Worm (Caenorhabditis elegans) whole organism, young adult: ENCODE data around the gene col-169.

Experiments used
- B0035.1 ChIP-seq: sonication (generic microtip); optimal IDR thresholded peaks from 2 replicates; lab custom pipeline; 2016; ENCODE audit warnings: missing genetic modification characterization, mild to moderate bottlenecking, missing compliant biosample characterization, missing genotype, missing genetic modification reagents
- D2030.7 ChIP-seq: fragments of 200-800 bp; sonication (Bioruptor generic); IDR thresholded peaks from 2 replicates; pipeline ENCODE4 v1.3.6; 2022; ENCODE audit warnings: missing genetic modification reagents, missing genetic modification characterization, missing compliant biosample characterization
- F10E7.11 ChIP-seq: sonication (generic microtip); optimal IDR thresholded peaks from 2 replicates; lab custom pipeline; 2017; ENCODE audit warnings: mild to moderate bottlenecking, missing genetic modification characterization, moderate library complexity, missing compliant biosample characterization
- F22D6.2 ChIP-seq: sonication (generic microtip); optimal IDR thresholded peaks from 2 replicates; lab custom pipeline; 2016; ENCODE audit warnings: mild to moderate bottlenecking, missing genetic modification characterization, missing compliant biosample characterization
- F37B4.10 ChIP-seq: fragments of 200-800 bp; sonication (Bioruptor generic); IDR thresholded peaks from 2 replicates; pipeline ENCODE4 v1.3.6; 2022; ENCODE audit warnings: missing genetic modification characterization, missing compliant biosample characterization
- F49E8.2 ChIP-seq: sonication (generic microtip); optimal IDR thresholded peaks from 3 replicates; lab custom pipeline; 2017; ENCODE audit warnings: missing genetic modification characterization, mild to moderate bottlenecking, missing compliant biosample characterization, antibody characterized with exemption, moderate library complexity; ENCODE audit not compliant: insufficient read depth
- T07F8.4 ChIP-seq: sonication (generic microtip); optimal IDR thresholded peaks from 2 replicates; lab custom pipeline; 2016; ENCODE audit warnings: mild to moderate bottlenecking, missing genetic modification characterization, moderate library complexity, missing compliant biosample characterization
- Y67H2A.10 ChIP-seq: fragments of 200-800 bp; sonication (Bioruptor generic); conservative IDR thresholded peaks from 2 replicates; pipeline ENCODE4 v1.3.6; 2022; ENCODE audit warnings: missing genetic modification reagents, missing genetic modification characterization, missing compliant biosample characterization
- Y79H2A.3 ChIP-seq: fragments of 200-800 bp; sonication (Bioruptor generic); conservative IDR thresholded peaks from 2 replicates; pipeline ENCODE4 v1.3.6; 2022; ENCODE audit warnings: missing genetic modification reagents, missing genetic modification characterization, missing compliant biosample characterization
- aptf-2 ChIP-seq: fragments of 200-800 bp; sonication (Bioruptor generic); conservative IDR thresholded peaks from 2 replicates; pipeline ENCODE4 v1.3.6; 2022; ENCODE audit warnings: missing genetic modification reagents, missing genetic modification characterization, missing compliant biosample characterization
- atf-7 ChIP-seq: sonication (generic microtip); optimal IDR thresholded peaks from 2 replicates; lab custom pipeline; 2017; ENCODE audit warnings: mild to moderate bottlenecking, missing genetic modification characterization, missing compliant biosample characterization
- athp-1 ChIP-seq: sonication (generic microtip); optimal IDR thresholded peaks from 2 replicates; lab custom pipeline; 2017; ENCODE audit warnings: mild to moderate bottlenecking, missing genetic modification characterization, missing compliant biosample characterization
- cebp-1 ChIP-seq, 2 experiments: fragments of 200-800 bp in 1 of 2; sonication (Bioruptor generic) in 1 of 2; sonication (generic microtip) in 1 of 2; IDR thresholded peaks in 1 of 2; optimal IDR thresholded peaks in 1 of 2; 2 replicates each; pipeline versions ENCODE4 v1.3.6 to Lab custom; 2017 to 2022; ENCODE audit warnings: missing compliant biosample characterization in 2 of 2, missing genetic modification characterization in 2 of 2, mild to moderate bottlenecking in 1 of 2, missing genetic modification reagents in 1 of 2, moderate library complexity in 1 of 2
- cebp-2 ChIP-seq: fragments of 200-800 bp; sonication (Bioruptor generic); IDR thresholded peaks from 2 replicates; pipeline ENCODE4 v1.3.6; 2022; ENCODE audit warnings: missing genetic modification characterization, missing compliant biosample characterization
- ceh-58 ChIP-seq: fragments of 200-800 bp; sonication (Bioruptor generic); IDR thresholded peaks from 2 replicates; pipeline ENCODE4 v1.3.6; 2022; ENCODE audit warnings: missing genetic modification characterization, missing compliant biosample characterization
- chd-7 ChIP-seq: sonication (generic microtip); optimal IDR thresholded peaks from 2 replicates; lab custom pipeline; 2016; ENCODE audit warnings: mild to moderate bottlenecking, missing genetic modification characterization, moderate library complexity, missing compliant biosample characterization
- egl-44 ChIP-seq: fragments of 200-800 bp; sonication (Bioruptor generic); IDR thresholded peaks from 2 replicates; pipeline ENCODE4 v1.3.6; 2022; ENCODE audit warnings: missing genetic modification reagents, missing genetic modification characterization, missing compliant biosample characterization
- hrde-1 ChIP-seq: sonication (generic microtip); optimal IDR thresholded peaks from 2 replicates; lab custom pipeline; 2016; ENCODE audit warnings: missing genetic modification characterization, mild to moderate bottlenecking, missing compliant biosample characterization, moderate library complexity, missing genotype, missing genetic modification reagents, borderline replicate concordance
- lag-1 ChIP-seq: fragments of 200-800 bp; sonication (Bioruptor generic); IDR thresholded peaks from 2 replicates; pipeline ENCODE4 v1.3.6; 2022; ENCODE audit warnings: missing genetic modification reagents, missing genetic modification characterization, missing compliant biosample characterization
- let-526 ChIP-seq: fragments of 200-800 bp; sonication (Bioruptor generic); IDR thresholded peaks from 2 replicates; pipeline ENCODE4 v1.3.6; 2022; ENCODE audit warnings: missing genetic modification reagents, missing genetic modification characterization, missing compliant biosample characterization
- lin-40 ChIP-seq: sonication (generic microtip); optimal IDR thresholded peaks from 2 replicates; lab custom pipeline; 2016; ENCODE audit warnings: missing genetic modification characterization, mild to moderate bottlenecking, missing compliant biosample characterization, missing genotype, missing genetic modification reagents
- lsy-27 ChIP-seq: sonication (generic microtip); optimal IDR thresholded peaks from 2 replicates; lab custom pipeline; 2017; ENCODE audit warnings: missing genetic modification characterization, mild to moderate bottlenecking, missing compliant biosample characterization, antibody characterized with exemption, missing genotype, borderline replicate concordance; ENCODE audit not compliant: insufficient read depth
- madf-10 ChIP-seq: sonication (generic microtip); optimal IDR thresholded peaks from 2 replicates; lab custom pipeline; 2016; ENCODE audit warnings: mild to moderate bottlenecking, missing genetic modification characterization, missing compliant biosample characterization
- madf-3 ChIP-seq: fragments of 200-800 bp; sonication (Bioruptor generic); IDR thresholded peaks from 2 replicates; pipeline ENCODE4 v1.3.6; 2022; ENCODE audit warnings: missing genetic modification reagents, missing genetic modification characterization, missing compliant biosample characterization
- mcd-1 ChIP-seq: fragments of 200-800 bp; sonication (Bioruptor generic); IDR thresholded peaks from 2 replicates; pipeline ENCODE4 v1.3.6; 2022; ENCODE audit warnings: missing genetic modification reagents, missing genetic modification characterization, missing compliant biosample characterization
- mes-4 ChIP-seq: sonication (generic microtip); optimal IDR thresholded peaks from 2 replicates; lab custom pipeline; 2016; ENCODE audit warnings: missing genotype, missing genetic modification characterization, missing compliant biosample characterization
- nfya-1 ChIP-seq: sonication (generic microtip); optimal IDR thresholded peaks from 2 replicates; lab custom pipeline; 2017; ENCODE audit warnings: antibody characterized with exemption, missing compliant biosample characterization, missing genetic modification characterization, borderline replicate concordance; ENCODE audit not compliant: insufficient read depth
- nfya-2 ChIP-seq: fragments of 200-800 bp; sonication (Bioruptor generic); IDR thresholded peaks from 2 replicates; pipeline ENCODE4 v1.3.6; 2022; ENCODE audit warnings: missing genetic modification reagents, missing genetic modification characterization, missing compliant biosample characterization
- nhr-179 ChIP-seq: sonication (generic microtip); optimal IDR thresholded peaks from 2 replicates; lab custom pipeline; 2016; ENCODE audit warnings: mild to moderate bottlenecking, missing genetic modification characterization, missing compliant biosample characterization
- nhr-27 ChIP-seq: fragments of 200-800 bp; sonication (Bioruptor generic); optimal IDR thresholded peaks from 2 replicates; lab custom pipeline; 2018; ENCODE audit warnings: mild to moderate bottlenecking, missing genetic modification characterization, moderate library complexity, missing compliant biosample characterization
- rcor-1 ChIP-seq: fragments of 200-800 bp; sonication (Bioruptor generic); IDR thresholded peaks from 2 replicates; pipeline ENCODE4 v1.3.6; 2022; ENCODE audit warnings: missing genetic modification reagents, missing genetic modification characterization, missing compliant biosample characterization
- snpc-1.1 ChIP-seq: sonication (generic microtip); optimal IDR thresholded peaks from 2 replicates; lab custom pipeline; 2017; ENCODE audit warnings: missing genetic modification characterization, mild to moderate bottlenecking, missing compliant biosample characterization, antibody characterized with exemption, moderate library complexity, missing genotype, missing genetic modification reagents; ENCODE audit not compliant: insufficient read depth
- snpc-1.3 ChIP-seq: sonication (generic microtip); optimal IDR thresholded peaks from 2 replicates; lab custom pipeline; 2017; ENCODE audit warnings: missing genetic modification characterization, mild to moderate bottlenecking, missing compliant biosample characterization, antibody characterized with exemption, moderate library complexity, missing genotype, missing genetic modification reagents; ENCODE audit not compliant: insufficient read depth
- tbp1 ChIP-seq: fragments of 200-800 bp; sonication (Bioruptor generic); optimal IDR thresholded peaks from 2 replicates; lab custom pipeline; 2018; ENCODE audit warnings: mild to moderate bottlenecking, missing genetic modification characterization, missing compliant biosample characterization
- unc-130 ChIP-seq: sonication (generic microtip); optimal IDR thresholded peaks from 2 replicates; lab custom pipeline; 2016; ENCODE audit warnings: missing genetic modification reagents, missing genetic modification characterization, missing compliant biosample characterization
- unc-62 ChIP-seq: fragments of 150-350 bp; optimal IDR thresholded peaks from 2 replicates; lab custom pipeline; 2014; ENCODE audit warnings: missing biosample characterization, missing genetic modification reagents, missing genetic modification characterization
- ztf-18 ChIP-seq: sonication (generic microtip); optimal IDR thresholded peaks from 2 replicates; lab custom pipeline; 2016; ENCODE audit warnings: missing genotype, mild to moderate bottlenecking, missing genetic modification characterization, missing compliant biosample characterization
- ztf-3 ChIP-seq: fragments of 200-800 bp; sonication (Bioruptor generic); optimal IDR thresholded peaks from 2 replicates; lab custom pipeline; 2018; ENCODE audit warnings: mild to moderate bottlenecking, missing genetic modification characterization, missing compliant biosample characterization

The col-169 gene

ce11 chrX:6378363-6378762 is 49.4 kb downstream of the col-169 start (continued):
- no peak for TF ChIP-seq aptf-2 (GFP tag; lab: Robert Waterston, UW)
- no peak for TF ChIP-seq cebp-2
- TF ChIP-seq F10E7.11 (tag; lab: Kevin White, UChicago): no peak
- no peak for TF ChIP-seq nhr-179 (tag; lab: Kevin White, UChicago)
- no peak for TF ChIP-seq nfya-1
- TF ChIP-seq ceh-58: no peak
- peak; percentile 5 for TF ChIP-seq ztf-18
- TF ChIP-seq egl-44 (GFP tag; lab: Robert Waterston, UW): no peak
- no peak for TF ChIP-seq unc-62
- TF ChIP-seq snpc-1.1 (tag; lab: Kevin White, UChicago): no peak
- no peak for TF ChIP-seq F49E8.2 (tag; lab: Kevin White, UChicago)
- no peak for TF ChIP-seq atf-7
- TF ChIP-seq mcd-1: 0 out of 2 replicates have a peak, but pooled peaks have one; percentile 34
- TF ChIP-seq rcor-1: peak; percentile 25; the same call in 1 of the 2 replicates
- TF ChIP-seq mes-4: no peak
- no peak for TF ChIP-seq Y79H2A.3 (GFP tag; lab: Robert Waterston, UW)
- TF ChIP-seq chd-7 (tag; lab: Kevin White, UChicago): peak; percentile 23
- no peak for TF ChIP-seq nfya-2
- peak; percentile 34 for TF ChIP-seq madf-10 (tag; lab: Kevin White, UChicago)
- TF ChIP-seq tbp1: peak; percentile 38
- no peak for TF ChIP-seq lin-40 (tag; lab: Kevin White, UChicago)
- no peak for TF ChIP-seq lag-1 (GFP tag; lab: Robert Waterston, UW)
- no peak for TF ChIP-seq lsy-27 (tag; lab: Kevin White, UChicago)
- no peak for TF ChIP-seq F22D6.2
- no peak for TF ChIP-seq nhr-27 (tag; lab: Kevin White, UChicago)
- TF ChIP-seq ztf-3 (GFP tag; lab: Kevin White, UChicago): no peak
- TF ChIP-seq madf-3 (GFP tag; lab: Robert Waterston, UW): 0 out of 2 replicates have a peak, but pooled peaks have one; percentile 52
- TF ChIP-seq snpc-1.3 (tag; lab: Kevin White, UChicago): no peak
- TF ChIP-seq D2030.7 (GFP tag; lab: Robert Waterston, UW): no peak
- no peak for TF ChIP-seq B0035.1
- TF ChIP-seq unc-130 (GFP tag; lab: Kevin White, UChicago): no peak
- TF ChIP-seq F37B4.10 (GFP tag; lab: Robert Waterston, UW): no peak
- TF ChIP-seq T07F8.4 (tag; lab: Kevin White, UChicago): no peak
- TF ChIP-seq cebp-1 (GFP tag; IDR thresholded peaks at IDR 0.05; lab: Robert Waterston, UW): no peak
- TF ChIP-seq cebp-1 (tag; optimal IDR thresholded peaks at IDR 0.05; lab: Kevin White, UChicago): no peak
- TF ChIP-seq athp-1: no peak
- TF ChIP-seq hrde-1 (tag; lab: Kevin White, UChicago): no peak
- no peak for TF ChIP-seq Y67H2A.10 (GFP tag; lab: Robert Waterston, UW)
- no peak for TF ChIP-seq let-526 (GFP tag; lab: Robert Waterston, UW)
- TF ChIP-seq, all 124 proteins: peak for 26
